Worm (Caenorhabditis elegans): ENCODE results near the gene his-37.

Gene his-37

DNA sequence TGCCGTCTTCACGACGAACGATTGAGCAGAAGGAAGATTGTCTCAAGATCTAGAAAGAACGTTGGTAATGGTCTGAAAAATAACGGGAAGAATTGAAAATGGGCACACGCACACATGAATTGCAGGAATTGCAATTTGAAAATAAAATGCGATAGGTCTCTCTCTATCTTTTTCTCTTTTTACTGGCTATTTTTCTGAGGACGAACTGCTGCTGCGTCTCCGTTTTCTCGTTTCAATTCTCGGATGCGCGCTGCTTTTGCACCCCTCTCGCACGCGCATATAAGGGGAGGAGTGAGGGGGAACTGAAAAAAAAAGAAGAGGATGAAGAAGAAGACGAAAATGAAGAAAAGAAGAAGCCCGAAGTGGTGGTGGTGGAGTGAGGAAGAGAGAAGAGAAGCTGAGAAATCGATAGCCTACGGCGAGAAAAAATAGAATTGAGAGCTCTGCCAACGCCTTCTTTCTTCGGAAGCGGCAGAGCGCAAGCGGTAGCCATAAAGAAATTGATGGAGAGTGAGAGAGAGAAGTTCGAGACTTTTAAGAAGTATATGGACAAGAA, 14.8 kb downstream of the his-37 start, which contains the start of gene rgef-1 (continued):
- no peak for TF ChIP-seq aly-2 (tag; optimal IDR thresholded peaks at IDR 0.05)
- TF ChIP-seq tbx-2 (tag; optimal IDR thresholded peaks at IDR 0.05) = peak; percentile 33
- TF ChIP-seq nhr-11 (tag; optimal IDR thresholded peaks at IDR 0.05) = no peak
- no peak for TF ChIP-seq nhr-28 (tag; optimal IDR thresholded peaks at IDR 0.05)
- no peak for TF ChIP-seq mml-1 (tag; optimal IDR thresholded peaks at IDR 0.05)
- TF ChIP-seq elt-3 (tag; optimal IDR thresholded peaks at IDR 0.05) = no peak
- no peak for TF ChIP-seq fkh-2 (tag; optimal IDR thresholded peaks at IDR 0.05)
- no peak for TF ChIP-seq elt-1 (tag; optimal IDR thresholded peaks at IDR 0.05)
- TF ChIP-seq sea-2 (GFP tag; optimal IDR thresholded peaks at IDR 0.05) = peak; percentile 43
- no peak for TF ChIP-seq jun-1 (tag; optimal IDR thresholded peaks at IDR 0.05)
- TF ChIP-seq lsy-12 (tag; optimal IDR thresholded peaks at IDR 0.05) = no peak
- peak; percentile 45 for TF ChIP-seq mdl-1 (tag; optimal IDR thresholded peaks at IDR 0.05)
- no peak for TF ChIP-seq nhr-12 (tag; optimal IDR thresholded peaks at IDR 0.05)
- no peak for TF ChIP-seq nhr-77 (tag; optimal IDR thresholded peaks at IDR 0.05)

DNA sequence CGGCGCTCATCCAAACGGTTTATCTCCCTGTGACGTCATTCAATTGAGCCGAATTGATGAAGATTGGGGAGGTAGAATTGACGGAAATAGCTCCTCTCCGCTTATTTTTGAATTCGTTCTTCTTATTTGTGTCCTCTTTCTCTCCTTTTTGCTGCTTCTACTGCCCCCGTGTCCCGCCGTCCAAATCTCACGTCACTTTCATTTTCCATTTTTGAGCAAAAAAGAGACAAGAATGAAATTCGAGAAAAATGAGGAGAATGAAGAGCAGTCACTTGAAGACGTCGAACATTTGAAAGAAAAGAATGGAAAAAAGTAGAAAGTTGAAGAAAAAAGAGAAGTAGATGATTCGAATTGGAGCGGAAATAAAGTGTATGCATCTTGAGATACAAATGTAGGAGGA, 16.7 kb downstream of the his-37 start:
- TF ChIP-seq lin-39 (tag; optimal IDR thresholded peaks at IDR 0.05) (no peak), nfya-1 (tag; optimal IDR thresholded peaks at IDR 0.05; ENCODE audit: insufficient read depth) (peak; percentile 25), fkh-10 (GFP tag; optimal IDR thresholded peaks at IDR 0.05) (peak; percentile 66), nhr-11 (tag; optimal IDR thresholded peaks at IDR 0.05) (no peak), sea-2 (GFP tag; optimal IDR thresholded peaks at IDR 0.05) (no peak), ztf-11 (tag; optimal IDR thresholded peaks at IDR 0.05) (no peak), nhr-28 (tag; optimal IDR thresholded peaks at IDR 0.05) (no peak)

DNA sequence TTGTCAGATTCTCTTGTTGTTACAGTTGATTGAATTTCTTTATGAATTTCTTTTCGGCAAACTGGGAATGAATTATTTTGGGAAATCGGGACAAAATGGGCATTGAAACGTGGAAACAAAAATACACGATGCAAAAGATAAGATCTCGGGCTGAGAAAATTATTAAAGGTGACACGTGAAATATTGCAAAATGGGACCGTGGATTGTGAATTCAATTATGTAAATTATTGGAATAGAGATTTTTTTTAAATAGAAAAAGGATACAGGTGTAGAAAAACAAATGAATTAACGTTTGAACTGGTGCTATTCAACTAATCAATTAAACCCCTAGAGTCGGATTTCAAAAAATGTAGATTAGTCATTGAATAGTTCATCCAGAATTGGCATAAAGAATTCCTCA, 21.8 kb downstream of the his-37 start, which contains the start of gene F25B3.4:
F25B3.4 (minus strand) TSS at position 101 of the 400 bp plus-strand sequence.
- TF ChIP-seq hmg-11 (tag; optimal IDR thresholded peaks at IDR 0.05) (no peak), tbx-2 (tag; optimal IDR thresholded peaks at IDR 0.05) (no peak)

DNA sequence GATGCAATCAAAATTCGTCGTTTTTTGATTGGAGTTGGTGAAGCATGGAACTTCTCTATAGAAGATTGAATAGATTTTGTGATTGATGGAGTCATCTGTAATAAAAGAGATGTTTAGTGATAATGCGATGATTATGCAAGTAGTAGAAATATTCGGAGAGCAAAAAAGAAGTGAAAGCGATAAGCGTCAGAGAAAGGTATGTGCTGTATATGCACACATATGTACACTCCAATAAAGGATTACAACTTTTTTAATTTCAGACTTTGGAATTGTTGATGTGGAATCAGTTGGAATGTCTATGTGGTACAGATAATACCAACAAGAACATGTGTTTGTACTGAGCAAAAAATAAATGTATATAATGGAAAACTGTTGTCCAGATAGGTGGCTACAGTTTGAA, 23.3 kb downstream of the his-37 start, which contains the start of gene F25B3.5:
F25B3.5 (minus strand) TSS at position 101 of the 400 bp plus-strand sequence.
- TF ChIP-seq pha-4 (tag; optimal IDR thresholded peaks at IDR 0.05) = no peak
- TF ChIP-seq ceh-16 (tag; optimal IDR thresholded peaks at IDR 0.05) = no peak
- no peak for TF ChIP-seq unc-62 (GFP tag; optimal IDR thresholded peaks at IDR 0.05)
- TF ChIP-seq ama-1 (optimal IDR thresholded peaks at IDR 0.05) = no peak
- TF ChIP-seq daf-12 (tag; optimal IDR thresholded peaks at IDR 0.05) = no peak
- no peak for TF ChIP-seq skn-1 (tag; optimal IDR thresholded peaks at IDR 0.05)
- no peak for TF ChIP-seq nhr-76 (tag; optimal IDR thresholded peaks at IDR 0.05)
- no peak for TF ChIP-seq fkh-2 (tag; optimal IDR thresholded peaks at IDR 0.05)
- no peak for TF ChIP-seq pqm-1 (tag; optimal IDR thresholded peaks at IDR 0.05)

DNA sequence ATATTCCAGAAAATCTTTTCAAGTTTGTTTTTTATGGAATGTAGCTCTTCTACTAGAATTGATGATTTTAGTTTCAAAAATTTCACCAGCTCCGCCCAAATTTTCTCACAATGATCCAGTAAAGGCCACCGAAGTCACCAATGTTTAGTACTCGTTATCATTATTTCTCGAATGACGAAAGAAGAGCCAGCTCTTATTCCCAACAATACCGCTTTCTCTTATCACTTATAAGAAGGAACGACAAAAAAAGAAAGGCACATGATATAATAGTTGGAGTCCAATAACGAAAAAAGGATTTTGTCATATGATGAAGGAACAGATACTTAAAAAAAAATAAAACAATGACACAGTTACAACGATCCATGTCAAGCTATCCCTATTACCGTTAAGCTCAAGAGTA, 24.2 kb downstream of the his-37 start:
- TF ChIP-seq nhr-23 (tag; optimal IDR thresholded peaks at IDR 0.05) (no peak), elt-2 (tag; optimal IDR thresholded peaks at IDR 0.05) (peak; percentile 36), daf-12 (tag; optimal IDR thresholded peaks at IDR 0.05) (no peak), nhr-12 (tag; optimal IDR thresholded peaks at IDR 0.05) (no peak), nhr-11 (tag; optimal IDR thresholded peaks at IDR 0.05) (no peak)

DNA sequence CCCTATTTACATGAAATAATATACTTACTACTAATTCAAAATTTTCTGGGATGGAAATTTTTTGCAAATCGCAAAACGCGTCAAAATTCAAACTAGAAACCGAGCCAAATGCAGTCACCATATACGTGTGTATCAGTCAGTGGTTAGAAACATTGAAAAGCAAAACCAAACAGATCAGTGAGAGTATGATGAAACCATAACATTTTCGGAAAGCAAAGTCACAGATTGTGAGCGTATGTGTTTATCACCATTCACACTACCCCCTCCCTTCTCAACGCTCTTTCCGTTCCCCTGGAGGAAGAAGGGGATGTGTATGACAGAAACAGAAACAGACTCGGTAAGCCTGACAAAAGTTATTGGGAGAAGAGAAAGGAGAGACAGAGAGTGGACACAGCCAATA, 24.8 kb downstream of the his-37 start:
- TF ChIP-seq fkh-2 (tag; optimal IDR thresholded peaks at IDR 0.05) (no peak), sea-2 (GFP tag; optimal IDR thresholded peaks at IDR 0.05) (no peak), fos-1 (tag; optimal IDR thresholded peaks at IDR 0.05) (no peak), R02D3.7 (tag; optimal IDR thresholded peaks at IDR 0.05) (no peak), ceh-82 (tag; optimal IDR thresholded peaks at IDR 0.05) (no peak)
